Fruit fly (Drosophila melanogaster): ENCODE data around the gene noi.

Gene noi

DNA sequence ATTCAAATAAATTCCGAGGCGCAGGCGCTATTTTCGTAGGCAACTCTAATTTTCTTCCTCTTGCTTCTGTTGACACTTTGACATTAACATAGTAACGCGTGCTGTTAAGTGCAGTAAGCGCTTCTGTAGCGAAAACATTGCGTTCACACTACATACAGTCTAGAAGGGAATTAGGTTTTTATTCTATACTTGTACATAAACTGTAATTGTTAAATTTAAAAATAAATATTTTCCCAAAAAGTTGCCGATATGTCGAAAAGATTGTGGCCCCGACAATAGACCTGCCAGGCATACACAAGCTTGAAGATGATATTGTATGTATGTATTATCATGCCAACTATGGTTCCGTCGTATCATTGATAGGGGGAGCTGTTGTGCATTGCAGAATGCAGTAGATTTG lies 15.2 kb upstream of the noi start, which contains the start of gene asl (continued):
- TF ChIP-seq tio (GFP tag; optimal IDR thresholded peaks at IDR 0.05) (no peak), nau (GFP tag; optimal IDR thresholded peaks at IDR 0.05) (no peak), CG3838 (GFP tag; optimal IDR thresholded peaks at IDR 0.05) (peak; percentile 14), CHES-1-like (GFP tag; optimal IDR thresholded peaks at IDR 0.05) (peak; percentile 58), tna (GFP tag; IDR thresholded peaks at IDR 0.05; ENCODE audit: partially characterized antibody) (no peak), trh (GFP tag; optimal IDR thresholded peaks at IDR 0.05) (no peak), NFAT (GFP tag; IDR thresholded peaks at IDR 0.05) (no peak), CG4820 (GFP tag; optimal IDR thresholded peaks at IDR 0.05) (peak; percentile 27), unpg (GFP tag; optimal IDR thresholded peaks at IDR 0.05) (peak; percentile 72), CG2199 (GFP tag; IDR thresholded peaks at IDR 0.05) (0 out of 3 replicates have a peak, but pooled peaks have one; percentile 20), eve (GFP tag; optimal IDR thresholded peaks at IDR 0.05) (no peak), Hmx (GFP tag; optimal IDR thresholded peaks at IDR 0.05) (no peak), otp (GFP tag; IDR thresholded peaks at IDR 0.05) (0 out of 3 replicates have a peak, but pooled peaks have one; percentile 33), gsb-n (tag; optimal IDR thresholded peaks at IDR 0.05) (no peak), CG6272 (GFP tag; IDR thresholded peaks at IDR 0.05) (peak; percentile 47), Blimp-1 (GFP tag; optimal IDR thresholded peaks at IDR 0.05) (no peak), CG18764 (GFP tag; optimal IDR thresholded peaks at IDR 0.05) (peak; percentile 63), sima (GFP tag; optimal IDR thresholded peaks at IDR 0.05) (no peak), CG8290 (GFP tag; optimal IDR thresholded peaks at IDR 0.05) (peak; percentile 86), CG8290 (tag; optimal IDR thresholded peaks at IDR 0.05) (peak in 1 of 2 experiments; percentile 77), dysf (GFP tag; IDR thresholded peaks at IDR 0.05) (peak; percentile 76), CG4360 (GFP tag; IDR thresholded peaks at IDR 0.05) (no peak), CG11398 (GFP tag; optimal IDR thresholded peaks at IDR 0.05) (no peak), ap (GFP tag; IDR thresholded peaks at IDR 0.05) (0 out of 2 replicates have a peak, but pooled peaks have one; percentile 21), zfh1 (GFP tag; IDR thresholded peaks at IDR 0.05) (peak; percentile 53; the same call in 1 of the 3 replicates), ATbp (GFP tag; optimal IDR thresholded peaks at IDR 0.05) (peak; percentile 32), Med (GFP tag) (peak; percentile 91), sens (GFP tag) (peak; percentile 93), CG2678 (tag; optimal IDR thresholded peaks at IDR 0.05) (no peak), Taf1 (GFP tag; IDR thresholded peaks at IDR 0.05) (no peak), CG10462 (GFP tag; optimal IDR thresholded peaks at IDR 0.05) (peak; percentile 8), CkIIα-i1 (GFP tag; IDR thresholded peaks at IDR 0.05) (no peak), disco-r (GFP tag; optimal IDR thresholded peaks at IDR 0.05) (peak; percentile 54), ranshi (GFP tag; IDR thresholded peaks at IDR 0.05) (0 out of 2 replicates have a peak, but pooled peaks have one; percentile 15), Oli (tag; optimal IDR thresholded peaks at IDR 0.05) (peak; percentile 60), lmd (GFP tag; IDR thresholded peaks at IDR 0.05) (peak; percentile 67), HLH3B (GFP tag; IDR thresholded peaks at IDR 0.05) (no peak), Pdp1 (GFP tag; optimal IDR thresholded peaks at IDR 0.05) (peak; percentile 54 to 59), MESR4 (GFP tag; optimal IDR thresholded peaks at IDR 0.05) (peak; percentile 58), gcm (GFP tag; optimal IDR thresholded peaks at IDR 0.05) (no peak), CG12155 (GFP tag; optimal IDR thresholded peaks at IDR 0.05) (peak; percentile 63), CG1603 (tag; optimal IDR thresholded peaks at IDR 0.05) (peak; percentile 79), sob (GFP tag; IDR thresholded peaks at IDR 0.05) (peak; percentile 48; the same call in 1 of the 2 replicates), CG8924 (tag; optimal IDR thresholded peaks at IDR 0.05) (peak; percentile 76), z (GFP tag; IDR thresholded peaks at IDR 0.05) (no peak), cad (GFP tag; optimal IDR thresholded peaks at IDR 0.05) (no peak), toy (GFP tag; IDR thresholded peaks at IDR 0.05) (no peak), CG6813 (GFP tag; optimal IDR thresholded peaks at IDR 0.05) (no peak), ewg (GFP tag; optimal IDR thresholded peaks at IDR 0.05) (peak; percentile 99), da (GFP tag; optimal IDR thresholded peaks at IDR 0.05) (no peak), CG4404 (GFP tag; IDR thresholded peaks at IDR 0.05) (no peak), CG2875 (GFP tag; optimal IDR thresholded peaks at IDR 0.05) (peak; percentile 11)

Measured in whole organism, embryonic.